Worm (Caenorhabditis elegans) whole organism, midembryonic: ENCODE measurements around the gene pycr-4.

Source experiments
- cog-1 ChIP-seq: sonication (generic microtip); optimal IDR thresholded peaks from 2 replicates; lab custom pipeline; 2016; ENCODE audit warnings: missing genetic modification characterization, missing compliant biosample characterization
- flt-1 ChIP-seq: fragments of 200-800 bp; sonication (Bioruptor generic); IDR thresholded peaks from 2 replicates; pipeline ENCODE4 v1.3.6; 2022; ENCODE audit warnings: missing genetic modification characterization, missing compliant biosample characterization
- klf-2 ChIP-seq: fragments of 200-800 bp; sonication (Bioruptor generic); conservative IDR thresholded peaks from 2 replicates; pipeline ENCODE4 v1.3.6; 2022; ENCODE audit warnings: missing genetic modification reagents, missing genetic modification characterization, missing compliant biosample characterization
- med-1 ChIP-seq: sonication (generic microtip); optimal IDR thresholded peaks from 2 replicates; lab custom pipeline; 2017; ENCODE audit warnings: missing genetic modification characterization, mild to moderate bottlenecking, missing compliant biosample characterization, antibody characterized with exemption, missing genetic modification reagents; ENCODE audit not compliant: insufficient read depth
- ref-1 ChIP-seq: fragments of 200-800 bp; sonication (Bioruptor generic); conservative IDR thresholded peaks from 2 replicates; pipeline ENCODE4 v1.3.6; 2022; ENCODE audit warnings: missing genetic modification reagents, missing genetic modification characterization, missing compliant biosample characterization
- tab-1 ChIP-seq: fragments of 200-800 bp; sonication (Bioruptor generic); IDR thresholded peaks from 2 replicates; pipeline ENCODE4 v1.3.6; 2022; ENCODE audit warnings: missing genetic modification characterization, missing compliant biosample characterization
- ztf-23 ChIP-seq: fragments of 200-800 bp; sonication (Bioruptor generic); IDR thresholded peaks from 2 replicates; pipeline ENCODE4 v1.3.6; 2022; ENCODE audit warnings: missing genetic modification reagents, missing genetic modification characterization, missing compliant biosample characterization
- ztf-29 ChIP-seq: fragments of 200-800 bp; sonication (Bioruptor generic); IDR thresholded peaks from 2 replicates; pipeline ENCODE4 v1.3.6; 2022; ENCODE audit warnings: missing genetic modification reagents, missing genetic modification characterization, missing compliant biosample characterization

DNA sequence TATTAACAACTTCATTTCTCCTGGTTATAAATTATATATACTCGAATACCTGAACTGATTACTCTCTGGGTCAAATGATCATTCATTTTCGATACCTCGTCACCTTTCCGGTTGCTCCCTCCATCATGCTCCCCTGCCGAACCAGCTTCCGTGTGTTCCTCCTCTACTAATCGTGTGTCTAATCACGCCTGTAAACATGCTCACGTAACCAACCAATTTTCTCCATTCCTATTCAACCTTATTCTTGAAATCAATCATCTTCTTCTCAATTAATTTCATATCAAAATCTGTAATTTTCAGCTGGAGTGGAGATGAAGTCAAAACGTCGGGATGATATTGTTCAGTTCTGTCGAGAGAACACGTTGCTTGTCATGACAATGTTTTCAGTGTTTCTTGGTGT lies 26.2 kb upstream of the pycr-4 start, which contains the start of gene glt-6:
- no peak for TF ChIP-seq ztf-23 (GFP tag; lab: Robert Waterston, UW)
- TF ChIP-seq flt-1 (GFP tag; lab: Robert Waterston, UW), result no peak
- TF ChIP-seq tab-1, result no peak
- no peak for TF ChIP-seq ref-1 (GFP tag; lab: Robert Waterston, UW)
- TF ChIP-seq klf-2 (GFP tag; lab: Robert Waterston, UW), result no peak
- TF ChIP-seq cog-1, result no peak
- TF ChIP-seq med-1, result no peak
- TF ChIP-seq ztf-29 (GFP tag; lab: Robert Waterston, UW), result no peak
